Worm (Caenorhabditis elegans): ENCODE data around the gene F53G2.2.

ce11 chrII:2480099-2480498, 1.6 kb upstream of the F53G2.2 start, which contains the start of gene F53G2.3:
- TF ChIP-seq ets-7 (tag; optimal IDR thresholded peaks at IDR 0.05) = no peak
- no peak for TF ChIP-seq scrt-1 (GFP tag; IDR thresholded peaks at IDR 0.05)
- no peak for TF ChIP-seq tbx-11 (GFP tag; IDR thresholded peaks at IDR 0.05)
- TF ChIP-seq ama-1 (optimal IDR thresholded peaks at IDR 0.05) = no peak
- no peak for TF ChIP-seq tra-4 (tag; optimal IDR thresholded peaks at IDR 0.05)
- TF ChIP-seq F13C5.2 (tag; optimal IDR thresholded peaks at IDR 0.05) = no peak
- TF ChIP-seq hmbx-1 (tag; optimal IDR thresholded peaks at IDR 0.05) = no peak
- TF ChIP-seq pes-1 (GFP tag; IDR thresholded peaks at IDR 0.05) = no peak
- TF ChIP-seq aly-1 (tag; optimal IDR thresholded peaks at IDR 0.05) = no peak
